Fruit fly (Drosophila melanogaster): ENCODE results near the gene CG13003.

CG13003 gene

dm6 chrX:16834259-16834658 is 42.1 kb downstream of the CG13003 start (continued):
- no peak for TF ChIP-seq CG4707 (GFP tag; optimal IDR thresholded peaks at IDR 0.05)
- no peak for TF ChIP-seq Spps (tag; optimal IDR thresholded peaks at IDR 0.05)
- no peak for TF ChIP-seq CG9609 (GFP tag; optimal IDR thresholded peaks at IDR 0.05)
- TF ChIP-seq CG31388 (GFP tag; optimal IDR thresholded peaks at IDR 0.05), result no peak
- peak; percentile 60 for TF ChIP-seq unpg (GFP tag; optimal IDR thresholded peaks at IDR 0.05)
- no peak for TF ChIP-seq CG16779 (GFP tag; IDR thresholded peaks at IDR 0.05)
- no peak for TF ChIP-seq sna (GFP tag; IDR thresholded peaks at IDR 0.05; ENCODE audit: partially characterized antibody)
- no peak for TF ChIP-seq gfzf (GFP tag; optimal IDR thresholded peaks at IDR 0.05)
- no peak for TF ChIP-seq CG3163 (GFP tag; optimal IDR thresholded peaks at IDR 0.05)
- no peak for TF ChIP-seq z (GFP tag; IDR thresholded peaks at IDR 0.05)
- peak; percentile 32 for TF ChIP-seq CG11723 (GFP tag; optimal IDR thresholded peaks at IDR 0.05)
- TF ChIP-seq C15 (GFP tag; IDR thresholded peaks at IDR 0.05), result no peak
- 0 out of 2 replicates have a peak, but pooled peaks have one; percentile 16 for TF ChIP-seq CG9932 (GFP tag; IDR thresholded peaks at IDR 0.05)
- no peak for TF ChIP-seq HLHmδ (GFP tag; optimal IDR thresholded peaks at IDR 0.05)
- no peak for TF ChIP-seq MTF-1 (GFP tag; optimal IDR thresholded peaks at IDR 0.05; ENCODE audit: borderline replicate concordance)
- TF ChIP-seq Trl (optimal IDR thresholded peaks at IDR 0.05), result no peak
- peak; percentile 28 for TF ChIP-seq Trl (GFP tag; optimal IDR thresholded peaks at IDR 0.05)
- no peak for TF ChIP-seq CG16815 (GFP tag; optimal IDR thresholded peaks at IDR 0.05)
- peak; percentile 6 for TF ChIP-seq sd (tag; optimal IDR thresholded peaks at IDR 0.05)
- TF ChIP-seq gem (tag; optimal IDR thresholded peaks at IDR 0.05), result peak; percentile 77
- TF ChIP-seq inv (GFP tag; IDR thresholded peaks at IDR 0.05; ENCODE audit: partially characterized antibody), result no peak
- peak; percentile 63 for TF ChIP-seq Ets65A (GFP tag)
- TF ChIP-seq CG2889 (GFP tag; IDR thresholded peaks at IDR 0.05), result no peak
- peak; percentile 37; the same call in 1 of the 2 replicates for TF ChIP-seq slbo (GFP tag; IDR thresholded peaks at IDR 0.05)
- TF ChIP-seq CG5180 (GFP tag; optimal IDR thresholded peaks at IDR 0.05), result no peak
- no peak for TF ChIP-seq CG6175 (GFP tag; IDR thresholded peaks at IDR 0.05)
- no peak for TF ChIP-seq caup (GFP tag; optimal IDR thresholded peaks at IDR 0.05; ENCODE audit: severe bottlenecking)
- TF ChIP-seq CG2120 (GFP tag; optimal IDR thresholded peaks at IDR 0.05), result peak; percentile 60
- TF ChIP-seq sc (optimal IDR thresholded peaks at IDR 0.05), result no peak
- peak; percentile 10 for TF ChIP-seq sc (GFP tag; optimal IDR thresholded peaks at IDR 0.05)
- peak; percentile 15 for TF ChIP-seq bcd (GFP tag; optimal IDR thresholded peaks at IDR 0.05)
- TF ChIP-seq CG32767 (GFP tag; IDR thresholded peaks at IDR 0.05), result 0 out of 2 replicates have a peak, but pooled peaks have one; percentile 35
- TF ChIP-seq CG13424 (tag; optimal IDR thresholded peaks at IDR 0.05), result peak; percentile 60
- TF ChIP-seq dmrt11E (tag; optimal IDR thresholded peaks at IDR 0.05), result no peak
- no peak for TF ChIP-seq CG13287 (GFP tag; IDR thresholded peaks at IDR 0.05; ENCODE audit: partially characterized antibody)
- no peak for TF ChIP-seq fd64A (GFP tag; optimal IDR thresholded peaks at IDR 0.05)
- peak in 1 of 2 experiments; percentile 48 for TF ChIP-seq chif (GFP tag; optimal IDR thresholded peaks at IDR 0.05)
- TF ChIP-seq CG6683 (GFP tag; optimal IDR thresholded peaks at IDR 0.05), result no peak
- TF ChIP-seq Rfx (GFP tag; IDR thresholded peaks at IDR 0.05), result peak; percentile 41; the same call in 1 of the 2 replicates
- no peak for TF ChIP-seq sisA (GFP tag; IDR thresholded peaks at IDR 0.05)
- TF ChIP-seq scrt (GFP tag; optimal IDR thresholded peaks at IDR 0.05), result no peak
- TF ChIP-seq CG6813 (GFP tag; optimal IDR thresholded peaks at IDR 0.05), result no peak
- 0 out of 2 replicates have a peak, but pooled peaks have one; percentile 47 for TF ChIP-seq stc (GFP tag; IDR thresholded peaks at IDR 0.05)
- peak; percentile 56 for TF ChIP-seq tgo (GFP tag; IDR thresholded peaks at IDR 0.05)
- TF ChIP-seq Ada2b (GFP tag; IDR thresholded peaks at IDR 0.05), result 0 out of 2 replicates have a peak, but pooled peaks have one; percentile 31
- TF ChIP-seq D19B (GFP tag; optimal IDR thresholded peaks at IDR 0.05), result no peak
- peak; percentile 55 for TF ChIP-seq CG12391 (tag; optimal IDR thresholded peaks at IDR 0.05)
- peak; percentile 12 for TF ChIP-seq Fer3 (tag; optimal IDR thresholded peaks at IDR 0.05)
- TF ChIP-seq row (GFP tag; IDR thresholded peaks at IDR 0.05), result peak; percentile 57
- TF ChIP-seq lab (GFP tag; optimal IDR thresholded peaks at IDR 0.05), result peak; percentile 26
